Worm (Caenorhabditis elegans) whole organism, L4/young adult: ENCODE data around the gene C35A5.4.

Experiments used
- W03F9.2 ChIP-seq: fragments of 150-350 bp; optimal IDR thresholded peaks from 2 replicates; lab custom pipeline; 2014; ENCODE audit warnings: missing biosample characterization, missing genetic modification characterization
- dao-5 ChIP-seq: sonication (generic microtip); optimal IDR thresholded peaks from 2 replicates; lab custom pipeline; 2016; ENCODE audit warnings: missing genotype, missing genetic modification characterization, moderate library complexity, missing compliant biosample characterization

- TF ChIP-seq W03F9.2 (no peak), dao-5 (tag; lab: Kevin White, UChicago) (no peak)
Measured at ce11 chrV:10453466-10453865, 43.4 kb upstream of the C35A5.4 start, which contains the start of gene Y32F6A.5.
